Fruit fly (Drosophila melanogaster): ENCODE results near the gene yellow-f.
A peak's percentile ranks its signal among the peaks of the same experiment; 100 is the strongest.

The yellow-f gene

DNA sequence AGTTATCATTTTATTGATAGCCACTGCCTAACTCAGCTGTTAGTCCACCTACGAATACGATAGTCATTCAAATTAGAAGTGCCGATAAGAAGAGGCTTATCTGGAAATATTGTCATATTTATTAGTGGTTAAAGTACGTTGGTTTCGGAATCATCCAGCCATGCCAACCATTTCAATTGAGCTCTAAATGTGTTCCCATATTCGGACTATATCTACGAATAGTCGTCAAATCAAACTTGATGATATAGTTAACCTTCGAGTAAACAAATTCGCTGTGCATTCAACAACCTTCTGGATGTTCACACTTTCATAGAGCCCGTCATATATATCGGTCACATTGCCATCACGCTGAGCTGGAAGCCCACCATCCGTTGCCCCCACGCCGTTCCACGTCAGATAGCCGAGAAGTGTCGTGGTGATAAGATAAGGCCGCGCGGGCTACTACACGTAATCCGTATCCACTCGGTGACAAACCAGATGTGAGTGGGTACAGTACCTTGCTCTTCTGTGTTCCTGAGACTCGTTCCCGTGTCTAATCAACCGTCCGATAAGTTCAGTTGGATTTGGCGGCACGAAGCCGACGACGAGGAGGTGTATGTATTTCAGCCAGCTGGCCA lies 25.4 kb upstream of the yellow-f start:
- TF ChIP-seq usp (GFP tag; optimal IDR thresholded peaks at IDR 0.05) (no peak), CG8478 (optimal IDR thresholded peaks at IDR 0.05) (no peak), psq (optimal IDR thresholded peaks at IDR 0.05) (no peak)

DNA sequence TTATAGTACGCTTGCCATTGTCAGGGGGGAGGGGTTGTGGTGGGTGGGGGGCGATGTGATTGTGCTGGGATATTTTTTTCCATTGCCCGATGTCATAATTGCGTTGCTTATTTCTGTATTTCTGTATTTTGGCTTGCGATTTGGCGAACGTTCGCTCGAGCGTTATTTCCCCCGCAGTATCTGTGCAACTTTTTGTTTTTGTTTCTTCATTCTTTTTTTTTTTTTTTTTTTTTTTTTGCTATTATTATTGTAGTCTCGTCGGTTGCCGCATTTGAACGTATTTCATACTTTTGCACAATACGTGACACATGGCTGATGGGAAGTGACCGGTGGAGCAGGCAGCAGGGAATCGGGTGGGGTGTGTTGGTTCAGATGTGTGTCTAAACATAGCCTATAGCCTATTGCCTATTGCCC lies 24.6 kb upstream of the yellow-f start:
- TF ChIP-seq pan (optimal IDR thresholded peaks at IDR 0.05) (no peak), Dll (optimal IDR thresholded peaks at IDR 0.05) (no peak), CG8478 (optimal IDR thresholded peaks at IDR 0.05) (no peak), EcR (GFP tag; optimal IDR thresholded peaks at IDR 0.05) (no peak), psq (optimal IDR thresholded peaks at IDR 0.05) (no peak), usp (GFP tag; optimal IDR thresholded peaks at IDR 0.05) (no peak)

DNA sequence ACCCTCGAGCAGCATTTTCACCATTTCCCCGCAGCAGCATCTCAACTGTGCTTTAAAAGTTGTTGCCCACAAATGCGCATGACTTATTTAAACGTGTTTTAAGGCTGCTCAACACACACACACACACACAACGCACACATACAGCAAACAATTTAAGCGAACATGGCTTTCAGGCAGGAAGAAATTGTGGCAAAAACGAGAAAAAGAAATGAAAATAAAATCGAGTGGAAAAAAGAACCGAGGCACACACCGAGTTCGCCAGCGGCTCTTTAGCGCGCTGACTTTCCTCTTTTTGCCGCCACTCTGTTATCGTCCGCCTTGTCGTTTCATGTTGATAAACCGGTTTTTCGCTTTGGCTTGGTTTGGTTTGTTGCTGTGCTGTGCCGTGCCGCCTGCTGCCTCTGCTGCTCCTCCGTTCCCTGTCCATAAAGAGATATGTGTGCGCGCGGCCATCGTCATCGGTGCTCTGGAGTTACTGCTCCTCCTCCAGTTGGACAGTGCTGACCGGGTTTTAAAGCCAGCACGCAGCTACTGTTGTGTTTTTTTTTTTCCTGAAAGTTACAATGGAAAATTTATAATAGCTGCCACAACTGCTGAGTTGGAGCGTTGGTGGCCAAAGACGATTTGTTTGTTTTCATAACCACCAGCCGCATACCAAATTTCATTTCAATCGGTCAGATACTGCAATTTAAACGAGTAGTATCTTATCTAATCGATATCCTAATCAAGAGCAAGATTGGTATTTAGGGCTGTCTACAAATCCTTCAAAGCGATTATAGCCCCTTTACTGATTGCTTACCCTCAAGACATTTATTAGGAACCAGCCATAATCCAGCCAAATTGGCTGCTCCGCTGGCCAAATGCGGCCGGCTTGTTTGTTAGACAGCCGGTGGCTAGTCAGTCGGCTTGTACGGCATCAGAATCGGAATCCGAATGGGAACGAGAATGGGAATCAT lies 23.1 kb upstream of the yellow-f start:
- TF ChIP-seq pan (optimal IDR thresholded peaks at IDR 0.05), result no peak
- no peak for TF ChIP-seq CG8478 (optimal IDR thresholded peaks at IDR 0.05)
- no peak for TF ChIP-seq usp (GFP tag; optimal IDR thresholded peaks at IDR 0.05)
- TF ChIP-seq EcR (GFP tag; optimal IDR thresholded peaks at IDR 0.05), result no peak
- TF ChIP-seq Dll (optimal IDR thresholded peaks at IDR 0.05), result no peak
- TF ChIP-seq psq (optimal IDR thresholded peaks at IDR 0.05), result no peak

DNA sequence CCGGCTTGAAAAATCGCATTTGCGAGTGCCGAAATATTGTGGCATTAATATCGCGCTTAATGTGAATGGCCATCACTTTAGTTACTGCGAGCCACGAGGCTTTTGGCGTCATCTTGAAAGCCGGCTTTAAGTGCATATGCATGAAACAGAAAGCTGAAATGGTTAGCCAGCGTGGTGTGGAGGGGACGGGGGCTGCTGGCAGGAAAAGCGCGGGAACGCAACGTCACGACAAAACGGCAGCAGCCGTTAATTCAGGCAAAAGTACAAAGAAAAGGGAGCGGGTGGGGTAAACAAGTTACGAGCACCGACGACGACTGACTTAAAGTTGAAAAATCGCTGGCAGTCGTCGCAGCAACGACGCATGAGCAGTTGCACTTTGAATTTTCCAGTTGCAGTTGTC lies 22.4 kb upstream of the yellow-f start:
- TF ChIP-seq pan (optimal IDR thresholded peaks at IDR 0.05), result no peak
- no peak for TF ChIP-seq psq (optimal IDR thresholded peaks at IDR 0.05)
- TF ChIP-seq EcR (GFP tag; optimal IDR thresholded peaks at IDR 0.05), result no peak

DNA sequence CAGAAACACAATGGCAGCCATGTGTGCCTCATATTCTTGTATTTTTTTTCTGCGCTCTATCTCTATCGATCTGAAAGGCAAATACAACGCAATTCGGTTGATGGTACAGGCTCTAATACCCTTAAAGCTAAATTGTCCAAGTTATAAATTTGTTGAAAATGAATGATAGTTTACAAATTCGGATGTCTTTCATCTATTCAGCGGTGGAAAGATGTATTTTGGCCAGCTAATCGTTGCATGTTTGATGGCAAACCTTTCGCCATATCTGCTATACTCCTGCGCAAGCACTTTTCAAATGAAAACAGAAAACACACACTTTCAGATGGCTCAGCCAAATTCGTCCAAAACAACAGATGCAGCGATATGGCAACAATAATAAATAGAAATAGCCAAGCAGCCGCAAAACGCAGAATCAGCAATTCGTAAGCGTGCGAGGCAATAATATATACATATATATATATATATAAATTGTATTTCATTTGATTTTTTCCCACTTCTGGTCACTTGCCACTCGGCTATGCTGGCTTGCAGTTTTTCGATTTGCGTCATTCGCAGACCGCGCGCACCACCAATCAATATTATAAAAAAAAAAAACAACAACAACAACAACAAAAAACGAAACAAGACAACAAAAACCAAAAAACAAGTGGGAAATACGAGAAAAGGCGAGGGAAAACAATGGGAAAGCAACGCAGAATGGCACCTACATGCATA lies 21.3 kb upstream of the yellow-f start:
- TF ChIP-seq Dll (optimal IDR thresholded peaks at IDR 0.05), result no peak
- TF ChIP-seq usp (GFP tag; optimal IDR thresholded peaks at IDR 0.05), result no peak
- no peak for TF ChIP-seq pan (optimal IDR thresholded peaks at IDR 0.05)
- TF ChIP-seq psq (optimal IDR thresholded peaks at IDR 0.05), result no peak
- TF ChIP-seq EcR (GFP tag; optimal IDR thresholded peaks at IDR 0.05), result no peak

dm6 chr3R:13012990-13013389 lies 20.0 kb upstream of the yellow-f start:
- TF ChIP-seq CG8478 (optimal IDR thresholded peaks at IDR 0.05), result no peak
- TF ChIP-seq psq (optimal IDR thresholded peaks at IDR 0.05), result no peak
- no peak for TF ChIP-seq pan (optimal IDR thresholded peaks at IDR 0.05)
- no peak for TF ChIP-seq EcR (GFP tag; optimal IDR thresholded peaks at IDR 0.05)
- no peak for TF ChIP-seq Dll (optimal IDR thresholded peaks at IDR 0.05)
- no peak for TF ChIP-seq usp (GFP tag; optimal IDR thresholded peaks at IDR 0.05)

DNA sequence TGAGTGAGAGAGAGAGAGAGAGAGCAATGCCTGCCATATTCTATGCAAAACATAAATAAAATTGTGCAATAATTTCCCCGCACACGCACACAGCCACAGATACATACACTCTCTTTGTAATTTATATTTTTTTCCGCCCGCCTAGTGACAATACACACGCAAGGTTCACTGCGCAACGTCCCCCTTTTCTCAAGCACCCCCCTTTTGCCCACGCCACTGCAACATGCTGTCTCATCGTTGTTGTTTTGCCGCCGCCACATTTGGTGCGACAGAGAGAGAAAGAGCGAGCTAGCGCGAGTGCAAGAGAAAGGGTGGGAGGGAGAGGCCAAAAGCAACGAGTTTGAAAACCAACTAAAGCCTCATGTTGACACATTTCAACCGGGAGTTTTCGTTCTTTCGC lies 19.4 kb upstream of the yellow-f start:
- TF ChIP-seq usp (GFP tag; optimal IDR thresholded peaks at IDR 0.05) (no peak), Dll (optimal IDR thresholded peaks at IDR 0.05) (peak; percentile 29), pan (optimal IDR thresholded peaks at IDR 0.05) (no peak), EcR (GFP tag; optimal IDR thresholded peaks at IDR 0.05) (peak in 1 of 2 experiments; percentile 3), CG8478 (optimal IDR thresholded peaks at IDR 0.05) (peak; percentile 85)

dm6 chr3R:13011621-13011963 lies 18.6 kb upstream of the yellow-f start, which contains the start of gene CtBP:
TSS of gene CtBP (plus strand) at chr3R:13011649.
- TF ChIP-seq usp (GFP tag; optimal IDR thresholded peaks at IDR 0.05) (no peak), CG8478 (optimal IDR thresholded peaks at IDR 0.05) (no peak), pan (optimal IDR thresholded peaks at IDR 0.05) (no peak), psq (optimal IDR thresholded peaks at IDR 0.05) (no peak), EcR (GFP tag; optimal IDR thresholded peaks at IDR 0.05) (no peak), Dll (optimal IDR thresholded peaks at IDR 0.05) (no peak)

DNA sequence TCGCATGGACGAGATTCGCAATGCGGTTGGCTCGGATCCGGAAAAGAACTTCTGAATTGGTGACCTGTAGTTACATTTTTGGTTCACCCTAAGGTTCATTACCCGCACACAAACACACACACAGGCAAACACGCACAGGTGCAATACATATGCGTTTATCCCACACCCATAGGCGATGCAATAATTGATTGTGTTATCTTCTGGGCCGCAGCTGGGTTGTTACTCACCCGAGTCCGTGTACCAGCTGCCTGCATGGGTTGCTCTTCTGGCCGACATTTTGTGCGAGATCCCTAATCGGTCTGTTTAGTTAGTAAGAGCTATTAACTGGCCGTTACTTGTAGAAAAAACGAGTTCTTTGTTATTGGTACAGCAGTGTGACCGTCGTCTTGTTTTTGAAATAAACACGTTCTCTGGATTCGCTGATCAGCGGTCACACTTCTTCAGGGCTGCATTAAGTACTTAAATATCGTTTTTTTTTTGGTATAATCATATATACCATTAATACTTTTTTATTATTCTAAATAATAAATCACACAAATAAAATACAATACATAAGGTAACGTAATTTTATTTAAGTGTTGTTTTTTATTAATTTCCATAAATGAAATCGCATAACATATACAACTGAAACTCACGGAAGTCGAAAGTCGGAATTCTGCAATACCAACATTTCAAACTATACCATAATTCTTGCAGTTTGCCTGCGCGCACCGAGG lies 18.1 kb upstream of the yellow-f start, which contains the start of gene CG8031:
Gene CG8031 (minus strand): TSS at position 406 of the 716 bp plus-strand sequence.
- TF ChIP-seq usp (GFP tag; optimal IDR thresholded peaks at IDR 0.05), result no peak
- TF ChIP-seq psq (optimal IDR thresholded peaks at IDR 0.05), result no peak
- no peak for TF ChIP-seq CG8478 (optimal IDR thresholded peaks at IDR 0.05)
- peak in 1 of 2 experiments; percentile 71 for TF ChIP-seq EcR (GFP tag; optimal IDR thresholded peaks at IDR 0.05)
- peak; percentile 51 for TF ChIP-seq Dll (optimal IDR thresholded peaks at IDR 0.05)
- no peak for TF ChIP-seq pan (optimal IDR thresholded peaks at IDR 0.05)

DNA sequence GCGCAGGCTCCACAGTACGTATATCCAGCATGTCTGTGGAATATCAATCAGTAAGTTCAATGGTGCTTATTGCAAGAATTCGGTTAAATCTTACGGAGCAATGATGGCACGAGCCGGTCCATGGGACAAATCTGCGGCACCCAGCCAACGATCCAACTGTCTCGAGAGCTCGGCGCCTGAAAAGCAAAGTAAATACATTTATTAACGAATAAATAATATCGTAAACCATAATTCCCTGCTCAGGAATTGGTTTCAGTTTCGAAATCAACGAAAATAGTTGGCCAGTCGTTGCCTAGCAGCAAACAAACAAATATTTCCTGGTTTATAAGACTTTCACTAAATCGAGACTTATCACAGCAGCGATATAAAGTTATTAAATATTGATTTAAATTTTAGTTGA lies 16.6 kb upstream of the yellow-f start, which contains the start of gene CG11656:
Gene CG11656 (plus strand): TSS at position 301 of the 400 bp plus-strand sequence.
- TF ChIP-seq EcR (GFP tag; optimal IDR thresholded peaks at IDR 0.05), result no peak
- TF ChIP-seq psq (optimal IDR thresholded peaks at IDR 0.05), result no peak
- TF ChIP-seq pan (optimal IDR thresholded peaks at IDR 0.05), result no peak
- no peak for TF ChIP-seq CG8478 (optimal IDR thresholded peaks at IDR 0.05)
- no peak for TF ChIP-seq usp (GFP tag; optimal IDR thresholded peaks at IDR 0.05)
- no peak for TF ChIP-seq Dll (optimal IDR thresholded peaks at IDR 0.05)

dm6 chr3R:12998234-12998591 lies 5.2 kb upstream of the yellow-f start:
- TF ChIP-seq pan (optimal IDR thresholded peaks at IDR 0.05) (no peak), CG8478 (optimal IDR thresholded peaks at IDR 0.05) (no peak)

Measured in whole organism.